Worm (Caenorhabditis elegans) whole organism, L2 larva: ENCODE data around the gene R02F2.9.
A peak's percentile ranks its signal among the peaks of the same experiment; 100 is the strongest.

ENCODE experiments used
- C34F6.9 ChIP-seq: fragments of 150-350 bp; optimal IDR thresholded peaks from 2 replicates; lab custom pipeline; 2014; ENCODE audit warnings: missing biosample characterization, missing genetic modification characterization
- F13H6.1 ChIP-seq: sonication (generic microtip); optimal IDR thresholded peaks from 2 replicates; lab custom pipeline; 2016; ENCODE audit warnings: missing genetic modification characterization, missing compliant biosample characterization
- R02D3.7 ChIP-seq: fragments of 150-350 bp; optimal IDR thresholded peaks from 2 replicates; lab custom pipeline; 2014; ENCODE audit warnings: missing biosample characterization, missing genetic modification characterization
- alr-1 ChIP-seq: fragments of 150-350 bp; optimal IDR thresholded peaks from 2 replicates; lab custom pipeline; 2014; ENCODE audit warnings: missing biosample characterization, missing genetic modification characterization
- ama-1 ChIP-seq: fragments of 150-350 bp; optimal IDR thresholded peaks from 2 replicates; lab custom pipeline; 2018; ENCODE audit warnings: inconsistent platforms
- blmp-1 ChIP-seq: sonication (generic microtip); optimal IDR thresholded peaks from 2 replicates; lab custom pipeline; 2017; ENCODE audit warnings: missing genetic modification characterization, mild to moderate bottlenecking, missing compliant biosample characterization, antibody characterized with exemption, moderate library complexity; ENCODE audit not compliant: insufficient read depth
- ceh-16 ChIP-seq: fragments of 150-350 bp; optimal IDR thresholded peaks from 2 replicates; lab custom pipeline; 2014; ENCODE audit warnings: missing biosample characterization, missing genetic modification characterization
- ceh-82 ChIP-seq: fragments of 150-350 bp; optimal IDR thresholded peaks from 2 replicates; lab custom pipeline; 2014; ENCODE audit warnings: missing biosample characterization, missing genetic modification characterization
- egl-27 ChIP-seq: sonication (generic microtip); optimal IDR thresholded peaks from 3 replicates; lab custom pipeline; 2017; ENCODE audit warnings: missing biosample characterization, missing genetic modification reagents, missing genetic modification characterization
- elt-1 ChIP-seq: fragments of 150-350 bp; optimal IDR thresholded peaks from 2 replicates; lab custom pipeline; 2014; ENCODE audit warnings: missing biosample characterization, missing genetic modification characterization
- elt-3 ChIP-seq: sonication (generic microtip); optimal IDR thresholded peaks from 2 replicates; lab custom pipeline; 2017; ENCODE audit warnings: missing biosample characterization, missing genetic modification characterization
- gmeb-1 ChIP-seq: fragments of 150-350 bp; optimal IDR thresholded peaks from 2 replicates; lab custom pipeline; 2014; ENCODE audit warnings: missing biosample characterization, missing genetic modification characterization
- lin-39 ChIP-seq: fragments of 150-350 bp; optimal IDR thresholded peaks from 2 replicates; lab custom pipeline; 2014; ENCODE audit warnings: missing biosample characterization, missing genetic modification reagents, missing genetic modification characterization
- lsy-2 ChIP-seq, 2 experiments: fragments of 150-350 bp in 1 of 2; sonication (generic microtip) in 1 of 2; optimal IDR thresholded peaks; 2 replicates each; lab custom pipeline; 2014 to 2017; ENCODE audit warnings: missing biosample characterization in 2 of 2, missing genetic modification characterization in 2 of 2
- mab-5 ChIP-seq: fragments of 150-350 bp; optimal IDR thresholded peaks from 2 replicates; lab custom pipeline; 2014; ENCODE audit warnings: missing biosample characterization, missing genetic modification characterization
- mbf-1 ChIP-seq: sonication (generic microtip); optimal IDR thresholded peaks from 2 replicates; lab custom pipeline; 2017; ENCODE audit warnings: missing biosample characterization, missing genetic modification characterization
- nhr-12 ChIP-seq: fragments of 150-350 bp; optimal IDR thresholded peaks from 2 replicates; lab custom pipeline; 2014; ENCODE audit warnings: missing biosample characterization, missing genetic modification characterization
- nhr-129 ChIP-seq: fragments of 150-350 bp; optimal IDR thresholded peaks from 2 replicates; lab custom pipeline; 2014; ENCODE audit warnings: missing biosample characterization, missing genetic modification characterization
- nhr-23 ChIP-seq: fragments of 150-350 bp; optimal IDR thresholded peaks from 2 replicates; lab custom pipeline; 2014; ENCODE audit warnings: missing biosample characterization, missing genetic modification reagents, missing genetic modification characterization
- nhr-237 ChIP-seq: fragments of 150-350 bp; optimal IDR thresholded peaks from 2 replicates; lab custom pipeline; 2014; ENCODE audit warnings: missing biosample characterization, missing genetic modification characterization
- nhr-25 ChIP-seq: fragments of 150-350 bp; sonication (generic microtip); optimal IDR thresholded peaks from 3 replicates; lab custom pipeline; 2014; ENCODE audit warnings: missing biosample characterization, missing genetic modification characterization
- nhr-6 ChIP-seq: fragments of 150-350 bp; optimal IDR thresholded peaks from 2 replicates; lab custom pipeline; 2014; ENCODE audit warnings: missing biosample characterization, missing genetic modification characterization
- peb-1 ChIP-seq: fragments of 150-350 bp; optimal IDR thresholded peaks from 2 replicates; lab custom pipeline; 2014; ENCODE audit warnings: missing biosample characterization, missing genetic modification characterization
- sem-4 ChIP-seq: fragments of 150-350 bp; optimal IDR thresholded peaks from 2 replicates; lab custom pipeline; 2014; ENCODE audit warnings: missing biosample characterization, missing genetic modification reagents, missing genetic modification characterization
- skn-1 ChIP-seq: sonication (generic microtip); optimal IDR thresholded peaks from 2 replicates; lab custom pipeline; 2017; ENCODE audit warnings: missing biosample characterization, missing genetic modification characterization
- sma-3 ChIP-seq: sonication (generic microtip); optimal IDR thresholded peaks from 2 replicates; lab custom pipeline; 2016; ENCODE audit warnings: missing genetic modification reagents, missing genetic modification characterization, missing compliant biosample characterization
- sma-9 ChIP-seq, 2 experiments: fragments of 150-350 bp in 1 of 2; sonication (generic microtip) in 1 of 2; optimal IDR thresholded peaks; 2 replicates each; lab custom pipeline; 2014 to 2016; ENCODE audit warnings: missing genetic modification characterization in 2 of 2, mild to moderate bottlenecking in 1 of 2, missing biosample characterization in 1 of 2, missing compliant biosample characterization in 1 of 2, missing genetic modification reagents in 1 of 2, moderate library complexity in 1 of 2
- unc-39 ChIP-seq: fragments of 150-350 bp; optimal IDR thresholded peaks from 2 replicates; lab custom pipeline; 2014; ENCODE audit warnings: missing biosample characterization, missing genetic modification characterization
- unc-55 ChIP-seq: fragments of 150-350 bp; sonication (generic microtip); optimal IDR thresholded peaks from 3 replicates; lab custom pipeline; 2014; ENCODE audit warnings: missing biosample characterization, missing genetic modification reagents, missing genetic modification characterization
- unc-62 ChIP-seq: fragments of 150-350 bp; optimal IDR thresholded peaks from 2 replicates; lab custom pipeline; 2014; ENCODE audit warnings: missing biosample characterization, missing genetic modification reagents, missing genetic modification characterization
- zag-1 ChIP-seq: fragments of 150-350 bp; optimal IDR thresholded peaks from 2 replicates; lab custom pipeline; 2014; ENCODE audit warnings: missing biosample characterization, missing genetic modification characterization
- ztf-11 ChIP-seq: sonication (generic microtip); optimal IDR thresholded peaks from 2 replicates; lab custom pipeline; 2017; ENCODE audit warnings: missing biosample characterization, missing genetic modification characterization

Gene R02F2.9

DNA sequence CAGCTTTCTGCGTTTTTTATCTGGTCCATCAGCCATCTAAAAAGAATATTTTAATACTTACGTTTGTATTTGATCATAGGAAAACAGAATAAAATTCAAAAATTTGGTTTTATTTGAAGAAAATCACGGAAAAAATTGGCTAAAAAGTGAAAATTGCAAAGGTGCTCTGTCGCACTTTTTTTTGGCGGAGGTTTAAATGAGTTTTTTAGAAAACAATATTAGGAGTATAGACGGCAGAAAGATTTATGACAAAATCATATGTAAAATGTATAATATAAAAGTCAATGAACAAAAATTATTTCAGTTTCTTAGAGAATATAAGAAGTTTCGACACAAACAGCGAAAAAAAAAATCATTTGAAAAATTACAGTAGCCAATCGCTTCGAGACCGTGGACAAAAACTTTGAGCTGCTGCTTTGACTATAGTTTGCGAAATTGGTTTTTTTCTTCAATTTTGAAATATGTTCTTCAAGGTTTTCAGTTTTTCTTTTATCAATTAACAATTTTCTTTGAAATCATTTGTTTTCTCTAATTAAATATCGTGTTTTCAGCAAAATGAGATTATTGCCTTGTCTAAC lies 15.2 kb upstream of the R02F2.9 start, which contains the start of the genes R02F2.7 and R02F2.4:
Gene R02F2.7, minus strand, starts transcription at position 36 of the 578 bp plus-strand sequence.
Gene R02F2.4, plus strand, starts transcription at position 552 of the 578 bp plus-strand sequence.
- TF ChIP-seq mbf-1 (tag; lab: Kevin White, UChicago) (no peak), alr-1 (no peak), unc-55 (GFP tag; lab: Kevin White, UChicago) (peak; percentile 49), ceh-82 (tag; lab: Kevin White, UChicago) (no peak), zag-1 (tag; lab: Kevin White, UChicago) (no peak), lin-39 (no peak), lsy-2 (tag; optimal IDR thresholded peaks at IDR 0.05; lab: Kevin White, UChicago) (peak in 1 of 2 experiments; percentile 34), gmeb-1 (peak; percentile 87), nhr-23 (no peak), blmp-1 (tag; lab: Kevin White, UChicago) (no peak), C34F6.9 (tag; lab: Kevin White, UChicago) (peak; percentile 25), sma-9 (GFP tag; optimal IDR thresholded peaks at IDR 0.05; lab: Kevin White, UChicago) (no peak), sma-9 (tag; optimal IDR thresholded peaks at IDR 0.05; lab: Kevin White, UChicago) (no peak), nhr-12 (tag; lab: Kevin White, UChicago) (no peak)

ce11 chrIII:5486345-5486744 lies 12.6 kb upstream of the R02F2.9 start:
- TF ChIP-seq sma-9 (GFP tag; optimal IDR thresholded peaks at IDR 0.05; lab: Kevin White, UChicago) (no peak), sma-9 (tag; optimal IDR thresholded peaks at IDR 0.05; lab: Kevin White, UChicago) (no peak), elt-1 (no peak), egl-27 (tag; lab: Kevin White, UChicago) (no peak), nhr-129 (tag; lab: Kevin White, UChicago) (no peak), unc-55 (GFP tag; lab: Kevin White, UChicago) (no peak), ceh-16 (tag; lab: Kevin White, UChicago) (no peak), elt-3 (tag; lab: Kevin White, UChicago) (no peak), ama-1 (lab: Kevin White, UChicago) (no peak), ztf-11 (tag; lab: Kevin White, UChicago) (no peak), mab-5 (tag; lab: Kevin White, UChicago) (no peak), nhr-12 (tag; lab: Kevin White, UChicago) (no peak), nhr-25 (tag; lab: Kevin White, UChicago) (no peak), nhr-6 (no peak), R02D3.7 (tag; lab: Kevin White, UChicago) (no peak)
- TF ChIP-seq, all 48 proteins: peak for 0

DNA sequence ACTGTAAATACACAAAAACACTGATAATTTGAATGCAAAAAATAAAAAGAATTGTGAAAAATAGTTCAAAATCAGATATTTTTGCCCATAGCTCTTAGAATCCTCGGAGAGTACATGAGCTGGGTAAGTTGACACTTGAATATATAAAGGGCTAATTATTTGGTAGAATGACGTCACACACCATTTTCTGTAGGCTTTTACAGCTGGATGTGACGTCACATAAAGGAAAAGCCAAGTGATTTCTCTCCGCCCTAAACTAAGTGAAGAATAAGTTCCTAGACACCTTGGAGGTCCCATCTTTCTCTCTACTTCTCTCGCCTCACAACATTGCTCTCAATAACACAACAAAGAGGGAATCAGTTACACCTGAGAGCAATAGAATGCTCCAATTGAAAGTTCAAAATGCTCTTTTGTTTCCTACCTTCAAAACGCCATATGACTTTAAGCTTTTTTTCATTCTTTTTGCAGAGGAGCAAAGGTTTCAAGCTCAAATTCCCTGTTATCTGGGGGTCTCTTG lies 11.8 kb upstream of the R02F2.9 start, which contains the start of gene osg-1:
Gene osg-1, plus strand, starts transcription at position 467 of the 517 bp plus-strand sequence.
- TF ChIP-seq sma-3 (GFP tag; lab: Kevin White, UChicago) (no peak), ceh-82 (tag; lab: Kevin White, UChicago) (no peak), sem-4 (tag; lab: Kevin White, UChicago) (no peak), unc-62 (GFP tag; lab: Kevin White, UChicago) (no peak), egl-27 (tag; lab: Kevin White, UChicago) (no peak), unc-39 (tag; lab: Kevin White, UChicago) (no peak)

- TF ChIP-seq unc-55 (GFP tag; lab: Kevin White, UChicago) (no peak), sma-3 (GFP tag; lab: Kevin White, UChicago) (no peak), nhr-25 (tag; lab: Kevin White, UChicago) (no peak), nhr-237 (tag; lab: Kevin White, UChicago) (no peak), peb-1 (tag; lab: Kevin White, UChicago) (no peak), sma-9 (GFP tag; optimal IDR thresholded peaks at IDR 0.05; lab: Kevin White, UChicago) (no peak), sma-9 (tag; optimal IDR thresholded peaks at IDR 0.05; lab: Kevin White, UChicago) (no peak), nhr-129 (tag; lab: Kevin White, UChicago) (no peak), nhr-23 (no peak), ceh-82 (tag; lab: Kevin White, UChicago) (no peak), F13H6.1 (tag; lab: Kevin White, UChicago) (no peak), elt-1 (no peak), skn-1 (tag; lab: Kevin White, UChicago) (no peak), gmeb-1 (no peak)
Measured at ce11 chrIII:5495168-5495567, 3.8 kb upstream of the R02F2.9 start, which contains the start of gene R02F2.8. Gene R02F2.8, minus strand, starts transcription at chrIII:5495268.
